Fruit fly (Drosophila melanogaster): ENCODE measurements around the gene CG32264.

The CG32264 gene

DNA sequence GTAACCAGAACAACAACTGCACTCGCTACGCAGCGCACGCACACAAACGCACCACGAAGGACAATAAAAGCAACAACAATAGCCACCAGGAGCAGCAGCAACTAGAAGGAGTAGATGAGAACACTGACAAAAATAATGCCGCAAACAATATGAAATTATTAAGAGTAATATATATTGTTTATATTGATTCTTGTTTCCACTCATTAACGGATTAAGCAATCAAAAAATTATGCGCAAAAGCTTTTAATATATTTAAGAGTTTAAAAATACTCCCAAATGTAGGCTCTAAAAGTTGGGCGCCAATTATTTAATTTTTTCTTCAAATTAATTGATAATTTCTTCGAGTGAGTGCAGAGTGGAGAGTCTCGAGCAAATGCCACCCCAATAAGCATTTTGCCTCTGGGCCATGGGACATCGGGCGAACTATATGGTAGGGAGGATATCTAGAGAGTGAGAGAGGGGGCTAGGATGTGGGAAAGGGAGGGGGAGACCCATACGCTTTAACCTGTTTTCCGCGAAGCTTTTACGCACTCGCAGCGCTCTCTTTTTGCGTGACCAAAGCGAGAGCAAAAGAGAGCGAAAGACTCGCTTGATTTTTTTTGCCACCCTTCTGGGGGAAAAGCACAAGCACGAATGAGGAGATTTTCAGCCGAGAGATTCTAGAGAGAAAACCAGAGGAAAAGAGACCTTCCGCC, 18.7 kb upstream of the CG32264 start, which contains the start of gene Rdh (continued):
- TF ChIP-seq sob (GFP tag; IDR thresholded peaks at IDR 0.05) = peak; percentile 63
- TF ChIP-seq Oaz (GFP tag; IDR thresholded peaks at IDR 0.05) = peak; percentile 31; the same call in 1 of the 2 replicates
- TF ChIP-seq CG4617 (GFP tag; optimal IDR thresholded peaks at IDR 0.05; ENCODE audit: borderline replicate concordance) = no peak
- TF ChIP-seq CG6272 (GFP tag; IDR thresholded peaks at IDR 0.05) = no peak
- no peak for TF ChIP-seq C15 (GFP tag; IDR thresholded peaks at IDR 0.05)
- no peak for TF ChIP-seq CG15073 (GFP tag; optimal IDR thresholded peaks at IDR 0.05)
- TF ChIP-seq aop (GFP tag; IDR thresholded peaks at IDR 0.05) = no peak
- TF ChIP-seq CG13123 (GFP tag; optimal IDR thresholded peaks at IDR 0.05) = peak; percentile 15
- TF ChIP-seq CG13296 (GFP tag; optimal IDR thresholded peaks at IDR 0.05) = peak; percentile 81
- peak; percentile 38 for TF ChIP-seq CG4707 (GFP tag; optimal IDR thresholded peaks at IDR 0.05)
- peak; percentile 45; the same call in 1 of the 2 replicates for TF ChIP-seq CG14667 (GFP tag; IDR thresholded peaks at IDR 0.05)
- peak; percentile 82 for TF ChIP-seq PHDP (tag; optimal IDR thresholded peaks at IDR 0.05)
- peak; percentile 7 for TF ChIP-seq jing (GFP tag; optimal IDR thresholded peaks at IDR 0.05)
- TF ChIP-seq knrl (GFP tag; IDR thresholded peaks at IDR 0.05; ENCODE audit: partially characterized antibody) = no peak
- 0 out of 2 replicates have a peak, but pooled peaks have one; percentile 8 for TF ChIP-seq Drgx (GFP tag; IDR thresholded peaks at IDR 0.05)
- peak; percentile 71 for TF ChIP-seq slbo (GFP tag; IDR thresholded peaks at IDR 0.05)
- TF ChIP-seq ind (GFP tag; optimal IDR thresholded peaks at IDR 0.05) = peak; percentile 75
- TF ChIP-seq CG10565 (GFP tag; optimal IDR thresholded peaks at IDR 0.05) = no peak
- TF ChIP-seq H15 (GFP tag; IDR thresholded peaks at IDR 0.05) = no peak
- TF ChIP-seq Sox100B (GFP tag; optimal IDR thresholded peaks at IDR 0.05) = peak; percentile 84
- peak; percentile 14 for TF ChIP-seq CG7786 (GFP tag; optimal IDR thresholded peaks at IDR 0.05)
- peak; percentile 59 for TF ChIP-seq CG1233 (GFP tag; optimal IDR thresholded peaks at IDR 0.05)
- peak; percentile 49 for TF ChIP-seq CG8359 (GFP tag; optimal IDR thresholded peaks at IDR 0.05; ENCODE audit: borderline replicate concordance)
- no peak for TF ChIP-seq al (GFP tag; IDR thresholded peaks at IDR 0.05)
- TF ChIP-seq ranshi (GFP tag; IDR thresholded peaks at IDR 0.05) = peak; percentile 71
- TF ChIP-seq tgo (GFP tag; IDR thresholded peaks at IDR 0.05) = peak; percentile 68
- no peak for TF ChIP-seq CG16779 (GFP tag; IDR thresholded peaks at IDR 0.05)
- peak; percentile 79 for TF ChIP-seq CG17359 (tag; optimal IDR thresholded peaks at IDR 0.05)
- TF ChIP-seq fd64A (GFP tag; optimal IDR thresholded peaks at IDR 0.05) = no peak
- TF ChIP-seq CG4404 (GFP tag; IDR thresholded peaks at IDR 0.05) = no peak
- TF ChIP-seq CG12299 (tag; optimal IDR thresholded peaks at IDR 0.05) = peak; percentile 75
- TF ChIP-seq CG14860 (GFP tag; IDR thresholded peaks at IDR 0.05; ENCODE audit: partially characterized antibody) = no peak
- TF ChIP-seq MTF-1 (GFP tag; optimal IDR thresholded peaks at IDR 0.05; ENCODE audit: borderline replicate concordance) = peak; percentile 29
- no peak for TF ChIP-seq CG3726 (GFP tag; IDR thresholded peaks at IDR 0.05)
- TF ChIP-seq CG4282 (GFP tag; optimal IDR thresholded peaks at IDR 0.05) = no peak
- peak; percentile 51 for TF ChIP-seq schlank (tag; optimal IDR thresholded peaks at IDR 0.05)
- TF ChIP-seq tll (GFP tag; optimal IDR thresholded peaks at IDR 0.05) = no peak
- TF ChIP-seq Asciz (GFP tag; optimal IDR thresholded peaks at IDR 0.05) = peak; percentile 65
- no peak for TF ChIP-seq lbe (GFP tag; optimal IDR thresholded peaks at IDR 0.05)
- no peak for TF ChIP-seq Hr39 (optimal IDR thresholded peaks at IDR 0.05)
- TF ChIP-seq MBD-R2 (GFP tag; IDR thresholded peaks at IDR 0.05) = peak; percentile 43; the same call in 1 of the 2 replicates
- peak; percentile 73 for TF ChIP-seq fd96Cb (tag; optimal IDR thresholded peaks at IDR 0.05)
- peak; percentile 56 for TF ChIP-seq CG3407 (GFP tag; optimal IDR thresholded peaks at IDR 0.05)
- TF ChIP-seq sisA (GFP tag; IDR thresholded peaks at IDR 0.05) = peak; percentile 63
- peak; percentile 34; the same call in 1 of the 2 replicates for TF ChIP-seq rib (GFP tag; IDR thresholded peaks at IDR 0.05)
- TF ChIP-seq CG6765 (GFP tag; optimal IDR thresholded peaks at IDR 0.05) = peak; percentile 73
- peak; percentile 62 for TF ChIP-seq Aef1 (GFP tag; IDR thresholded peaks at IDR 0.05)
- no peak for TF ChIP-seq grn (GFP tag; optimal IDR thresholded peaks at IDR 0.05)
- peak in 1 of 2 experiments; percentile 78 for TF ChIP-seq bsh (GFP tag; optimal IDR thresholded peaks at IDR 0.05)
- peak; percentile 55; the same call in 1 of the 2 replicates for TF ChIP-seq Awh (GFP tag; IDR thresholded peaks at IDR 0.05)
